Worm (Caenorhabditis elegans) whole organism, mixed stage, embryonic: ENCODE data around the gene drd-10.

ENCODE experiments used
- bed-3 ChIP-seq: fragments of 200-800 bp; sonication (Bioruptor generic); optimal IDR thresholded peaks from 3 replicates; lab custom pipeline; 2018; ENCODE audit warnings: mild to moderate bottlenecking, missing genetic modification characterization, moderate library complexity, missing compliant biosample characterization
- blmp-1 ChIP-seq: fragments of 150-350 bp; optimal IDR thresholded peaks from 2 replicates; lab custom pipeline; 2014; ENCODE audit warnings: missing biosample characterization, missing genetic modification characterization
- ceh-39 ChIP-seq: fragments of 150-350 bp; optimal IDR thresholded peaks from 2 replicates; lab custom pipeline; 2014; ENCODE audit warnings: missing biosample characterization, missing genetic modification characterization
- ceh-43 ChIP-seq: fragments of 200-800 bp; sonication (Bioruptor generic); optimal IDR thresholded peaks from 2 replicates; lab custom pipeline; 2018; ENCODE audit warnings: mild to moderate bottlenecking, missing genetic modification characterization, moderate library complexity, missing compliant biosample characterization
- ceh-83 ChIP-seq: fragments of 200-800 bp; sonication (Bioruptor generic); optimal IDR thresholded peaks from 2 replicates; lab custom pipeline; 2018; ENCODE audit warnings: mild to moderate bottlenecking, missing genetic modification characterization, missing compliant biosample characterization
- ces-1 ChIP-seq: fragments of 150-350 bp; optimal IDR thresholded peaks from 2 replicates; lab custom pipeline; 2014; ENCODE audit warnings: missing biosample characterization, missing genetic modification reagents, missing genetic modification characterization
- cnd-1 ChIP-seq: fragments of 200-800 bp; sonication (Bioruptor generic); optimal IDR thresholded peaks from 2 replicates; lab custom pipeline; 2018; ENCODE audit warnings: mild to moderate bottlenecking, missing genetic modification characterization, missing compliant biosample characterization
- elt-1 ChIP-seq: sonication (generic microtip); optimal IDR thresholded peaks from 2 replicates; lab custom pipeline; 2017; ENCODE audit warnings: missing genetic modification characterization, mild to moderate bottlenecking, missing compliant biosample characterization, antibody characterized with exemption, moderate library complexity, borderline replicate concordance; ENCODE audit not compliant: insufficient read depth
- elt-3 ChIP-seq: fragments of 150-350 bp; optimal IDR thresholded peaks from 2 replicates; lab custom pipeline; 2014; ENCODE audit warnings: missing biosample characterization, missing genetic modification characterization
- flh-1 ChIP-seq: fragments of 200-800 bp; sonication (Bioruptor generic); optimal IDR thresholded peaks from 2 replicates; lab custom pipeline; 2018; ENCODE audit warnings: mild to moderate bottlenecking, missing genetic modification characterization, moderate library complexity, missing compliant biosample characterization
- ham-2 ChIP-seq: fragments of 200-800 bp; sonication (Bioruptor generic); optimal IDR thresholded peaks from 2 replicates; lab custom pipeline; 2018; ENCODE audit warnings: mild to moderate bottlenecking, missing genetic modification characterization, missing compliant biosample characterization
- hlh-1 ChIP-seq: fragments of 150-350 bp; optimal IDR thresholded peaks from 2 replicates; lab custom pipeline; 2014; ENCODE audit warnings: missing biosample characterization, missing genetic modification reagents, missing genetic modification characterization
- lin-13 ChIP-seq: fragments of 150-350 bp; optimal IDR thresholded peaks from 2 replicates; lab custom pipeline; 2014; ENCODE audit warnings: missing biosample characterization, missing genetic modification characterization
- lin-32 ChIP-seq: fragments of 200-800 bp; sonication (Bioruptor generic); optimal IDR thresholded peaks from 2 replicates; lab custom pipeline; 2018; ENCODE audit warnings: mild to moderate bottlenecking, missing genetic modification characterization, missing compliant biosample characterization
- lsy-2 ChIP-seq: fragments of 150-350 bp; optimal IDR thresholded peaks from 2 replicates; lab custom pipeline; 2014; ENCODE audit warnings: missing biosample characterization, missing genetic modification characterization
- mab-5 ChIP-seq: fragments of 150-350 bp; optimal IDR thresholded peaks from 2 replicates; lab custom pipeline; 2014; ENCODE audit warnings: missing biosample characterization, missing genetic modification characterization
- mep-1 ChIP-seq: fragments of 150-350 bp; optimal IDR thresholded peaks from 2 replicates; lab custom pipeline; 2017; ENCODE audit warnings: missing biosample characterization, missing genetic modification reagents, missing genetic modification characterization, inconsistent platforms
- nhr-12 ChIP-seq: fragments of 150-350 bp; optimal IDR thresholded peaks from 2 replicates; lab custom pipeline; 2014; ENCODE audit warnings: missing biosample characterization, missing genetic modification characterization
- nhr-2 ChIP-seq: fragments of 150-350 bp; optimal IDR thresholded peaks from 2 replicates; lab custom pipeline; 2014; ENCODE audit warnings: missing biosample characterization, missing genetic modification characterization
- nhr-237 ChIP-seq: fragments of 150-350 bp; optimal IDR thresholded peaks from 2 replicates; lab custom pipeline; 2014; ENCODE audit warnings: missing biosample characterization, missing genetic modification characterization
- nhr-28 ChIP-seq: fragments of 150-350 bp; optimal IDR thresholded peaks from 2 replicates; lab custom pipeline; 2014; ENCODE audit warnings: missing biosample characterization, missing genetic modification characterization
- nhr-76 ChIP-seq: sonication (generic microtip); optimal IDR thresholded peaks from 2 replicates; lab custom pipeline; 2017; ENCODE audit warnings: missing biosample characterization, missing genetic modification characterization
- pha-4 ChIP-seq: fragments of 150-350 bp; optimal IDR thresholded peaks from 2 replicates; lab custom pipeline; 2018; ENCODE audit warnings: missing biosample characterization, missing genetic modification reagents, missing genetic modification characterization
- sem-2 ChIP-seq: fragments of 200-800 bp; sonication (Bioruptor generic); optimal IDR thresholded peaks from 2 replicates; lab custom pipeline; 2018; ENCODE audit warnings: mild to moderate bottlenecking, missing genetic modification characterization, missing compliant biosample characterization
- snpc-4 ChIP-seq: fragments of 150-350 bp; optimal IDR thresholded peaks from 2 replicates; lab custom pipeline; 2014; ENCODE audit warnings: missing biosample characterization, missing genetic modification characterization
- sptf-1 ChIP-seq: sonication (generic microtip); optimal IDR thresholded peaks from 2 replicates; lab custom pipeline; 2017; ENCODE audit warnings: mild to moderate bottlenecking, missing genetic modification characterization, moderate library complexity, missing compliant biosample characterization
- tbx-8 ChIP-seq: fragments of 200-800 bp; sonication (Bioruptor generic); optimal IDR thresholded peaks from 2 replicates; lab custom pipeline; 2018; ENCODE audit warnings: mild to moderate bottlenecking, missing genetic modification characterization, moderate library complexity, missing compliant biosample characterization
- unc-120 ChIP-seq: sonication (generic microtip); optimal IDR thresholded peaks from 2 replicates; lab custom pipeline; 2017; ENCODE audit warnings: missing genetic modification characterization, missing compliant biosample characterization; ENCODE audit not compliant: poor library complexity, severe bottlenecking
- unc-39 ChIP-seq: fragments of 150-350 bp; optimal IDR thresholded peaks from 2 replicates; lab custom pipeline; 2014; ENCODE audit warnings: missing biosample characterization, missing genetic modification characterization
- unc-62 ChIP-seq: fragments of 150-350 bp; optimal IDR thresholded peaks from 2 replicates; lab custom pipeline; 2014; ENCODE audit warnings: missing biosample characterization, missing genetic modification reagents, missing genetic modification characterization
- ztf-11 ChIP-seq: fragments of 150-350 bp; optimal IDR thresholded peaks from 2 replicates; lab custom pipeline; 2014; ENCODE audit warnings: missing biosample characterization, missing genetic modification characterization

The drd-10 gene

ce11 chrV:7009461-7009860 lies 2.1 kb downstream of the drd-10 start, which contains the start of gene C33G8.2:
Gene C33G8.2, plus strand, starts transcription at chrV:7009761.
- TF ChIP-seq ces-1 (GFP tag; lab: Kevin White, UChicago) = no peak
- no peak for TF ChIP-seq unc-39
- TF ChIP-seq nhr-2 (tag; lab: Kevin White, UChicago) = no peak
- no peak for TF ChIP-seq snpc-4 (tag; lab: Kevin White, UChicago)
- TF ChIP-seq lin-13 (tag; lab: Kevin White, UChicago) = no peak
- no peak for TF ChIP-seq lsy-2 (tag; lab: Kevin White, UChicago)
- TF ChIP-seq nhr-28 (tag; lab: Kevin White, UChicago) = no peak
- TF ChIP-seq sptf-1 (tag; lab: Kevin White, UChicago) = no peak
- no peak for TF ChIP-seq ceh-83 (GFP tag; lab: Kevin White, UChicago)
- TF ChIP-seq bed-3 = no peak
- TF ChIP-seq elt-1 (tag; lab: Kevin White, UChicago) = no peak
- TF ChIP-seq blmp-1 (tag; lab: Kevin White, UChicago) = no peak
- TF ChIP-seq unc-62 (GFP tag; lab: Kevin White, UChicago) = no peak

ce11 chrV:7012617-7013016 lies 5.2 kb downstream of the drd-10 start, which contains the start of gene srw-127:
Gene srw-127, plus strand, starts transcription at chrV:7012917.
- TF ChIP-seq ces-1 (GFP tag; lab: Kevin White, UChicago) (no peak), hlh-1 (tag; lab: Kevin White, UChicago) (no peak), cnd-1 (tag; lab: Kevin White, UChicago) (no peak), unc-39 (no peak), nhr-2 (tag; lab: Kevin White, UChicago) (no peak), unc-120 (tag; lab: Kevin White, UChicago) (no peak), nhr-12 (tag; lab: Kevin White, UChicago) (no peak), nhr-76 (tag; lab: Kevin White, UChicago) (no peak), unc-62 (GFP tag; lab: Kevin White, UChicago) (no peak), ceh-43 (GFP tag; lab: Kevin White, UChicago) (no peak), bed-3 (no peak), nhr-237 (tag; lab: Kevin White, UChicago) (no peak), sem-2 (GFP tag; lab: Kevin White, UChicago) (no peak)

- TF ChIP-seq ztf-11 (tag; lab: Kevin White, UChicago) (no peak), tbx-8 (GFP tag; lab: Kevin White, UChicago) (no peak), elt-3 (no peak), bed-3 (no peak), ceh-43 (GFP tag; lab: Kevin White, UChicago) (no peak), nhr-237 (tag; lab: Kevin White, UChicago) (no peak), blmp-1 (tag; lab: Kevin White, UChicago) (no peak), nhr-28 (tag; lab: Kevin White, UChicago) (no peak), ceh-83 (GFP tag; lab: Kevin White, UChicago) (no peak), ham-2 (no peak), sem-2 (GFP tag; lab: Kevin White, UChicago) (no peak)
- TF ChIP-seq, all 35 proteins: peak for 0
These were observed 8.5 kb downstream of the drd-10 start, which contains the start of gene C33G8.13 for ce11 chrV:7015872-7016271. Gene C33G8.13, minus strand, starts transcription at chrV:7015972.

ce11 chrV:7017059-7017458 lies 9.7 kb downstream of the drd-10 start, which contains the start of gene srsx-32:
Gene srsx-32, plus strand, starts transcription at chrV:7017359.
- TF ChIP-seq mab-5 (tag; lab: Kevin White, UChicago) (no peak), sptf-1 (tag; lab: Kevin White, UChicago) (no peak), lin-32 (GFP tag; lab: Kevin White, UChicago) (no peak), lsy-2 (tag; lab: Kevin White, UChicago) (no peak), ces-1 (GFP tag; lab: Kevin White, UChicago) (no peak), ceh-39 (no peak), nhr-28 (tag; lab: Kevin White, UChicago) (no peak), nhr-237 (tag; lab: Kevin White, UChicago) (no peak), elt-1 (tag; lab: Kevin White, UChicago) (no peak), nhr-76 (tag; lab: Kevin White, UChicago) (no peak), flh-1 (GFP tag; lab: Kevin White, UChicago) (no peak), unc-120 (tag; lab: Kevin White, UChicago) (no peak)

- no peak for TF ChIP-seq flh-1 (GFP tag; lab: Kevin White, UChicago)
- no peak for TF ChIP-seq mab-5 (tag; lab: Kevin White, UChicago)
- TF ChIP-seq blmp-1 (tag; lab: Kevin White, UChicago) = no peak
- TF ChIP-seq bed-3 = no peak
- TF ChIP-seq hlh-1 (tag; lab: Kevin White, UChicago) = no peak
- TF ChIP-seq lsy-2 (tag; lab: Kevin White, UChicago) = no peak
- no peak for TF ChIP-seq nhr-76 (tag; lab: Kevin White, UChicago)
- no peak for TF ChIP-seq ceh-39
- no peak for TF ChIP-seq nhr-2 (tag; lab: Kevin White, UChicago)
- no peak for TF ChIP-seq elt-3
- no peak for TF ChIP-seq lin-32 (GFP tag; lab: Kevin White, UChicago)
- no peak for TF ChIP-seq sem-2 (GFP tag; lab: Kevin White, UChicago)
- no peak for TF ChIP-seq mep-1 (tag; lab: Kevin White, UChicago)
- no peak for TF ChIP-seq pha-4 (tag; lab: Kevin White, UChicago)
- TF ChIP-seq tbx-8 (GFP tag; lab: Kevin White, UChicago) = no peak
These were observed 14.4 kb downstream of the drd-10 start, which contains the start of gene F20A1.4 for ce11 chrV:7021772-7022171. Gene F20A1.4, minus strand, starts transcription at chrV:7021872.
